Worm (Caenorhabditis elegans) whole organism, midembryonic: ENCODE data around the gene W02C12.2.

Experiments
- T22C8.4 ChIP-seq: fragments of 200-800 bp; sonication (Bioruptor generic); IDR thresholded peaks from 2 replicates; pipeline ENCODE4 v1.3.6; 2022; ENCODE audit warnings: missing genetic modification characterization, missing compliant biosample characterization
- cog-1 ChIP-seq: sonication (generic microtip); optimal IDR thresholded peaks from 2 replicates; lab custom pipeline; 2016; ENCODE audit warnings: missing genetic modification characterization, missing compliant biosample characterization
- flt-1 ChIP-seq: fragments of 200-800 bp; sonication (Bioruptor generic); IDR thresholded peaks from 2 replicates; pipeline ENCODE4 v1.3.6; 2022; ENCODE audit warnings: missing genetic modification characterization, missing compliant biosample characterization
- klf-2 ChIP-seq: fragments of 200-800 bp; sonication (Bioruptor generic); conservative IDR thresholded peaks from 2 replicates; pipeline ENCODE4 v1.3.6; 2022; ENCODE audit warnings: missing genetic modification reagents, missing genetic modification characterization, missing compliant biosample characterization
- med-1 ChIP-seq: sonication (generic microtip); optimal IDR thresholded peaks from 2 replicates; lab custom pipeline; 2017; ENCODE audit warnings: missing genetic modification characterization, mild to moderate bottlenecking, missing compliant biosample characterization, antibody characterized with exemption, missing genetic modification reagents; ENCODE audit not compliant: insufficient read depth
- ref-1 ChIP-seq: fragments of 200-800 bp; sonication (Bioruptor generic); conservative IDR thresholded peaks from 2 replicates; pipeline ENCODE4 v1.3.6; 2022; ENCODE audit warnings: missing genetic modification reagents, missing genetic modification characterization, missing compliant biosample characterization
- tab-1 ChIP-seq: fragments of 200-800 bp; sonication (Bioruptor generic); IDR thresholded peaks from 2 replicates; pipeline ENCODE4 v1.3.6; 2022; ENCODE audit warnings: missing genetic modification characterization, missing compliant biosample characterization
- ztf-23 ChIP-seq: fragments of 200-800 bp; sonication (Bioruptor generic); IDR thresholded peaks from 2 replicates; pipeline ENCODE4 v1.3.6; 2022; ENCODE audit warnings: missing genetic modification reagents, missing genetic modification characterization, missing compliant biosample characterization
- ztf-29 ChIP-seq: fragments of 200-800 bp; sonication (Bioruptor generic); IDR thresholded peaks from 2 replicates; pipeline ENCODE4 v1.3.6; 2022; ENCODE audit warnings: missing genetic modification reagents, missing genetic modification characterization, missing compliant biosample characterization

W02C12.2 gene

ce11 chrIV:4004221-4004620, 3.6 kb downstream of the W02C12.2 start:
- TF ChIP-seq ztf-23 (GFP tag; lab: Robert Waterston, UW) (no peak), tab-1 (GFP tag; lab: Robert Waterston, UW) (no peak), flt-1 (GFP tag; lab: Robert Waterston, UW) (no peak), ref-1 (GFP tag; lab: Robert Waterston, UW) (no peak), ztf-29 (GFP tag; lab: Robert Waterston, UW) (no peak), med-1 (GFP tag; lab: Kevin White, UChicago) (no peak), klf-2 (no peak), cog-1 (tag; lab: Kevin White, UChicago) (no peak), T22C8.4 (GFP tag; lab: Robert Waterston, UW) (no peak)

DNA sequence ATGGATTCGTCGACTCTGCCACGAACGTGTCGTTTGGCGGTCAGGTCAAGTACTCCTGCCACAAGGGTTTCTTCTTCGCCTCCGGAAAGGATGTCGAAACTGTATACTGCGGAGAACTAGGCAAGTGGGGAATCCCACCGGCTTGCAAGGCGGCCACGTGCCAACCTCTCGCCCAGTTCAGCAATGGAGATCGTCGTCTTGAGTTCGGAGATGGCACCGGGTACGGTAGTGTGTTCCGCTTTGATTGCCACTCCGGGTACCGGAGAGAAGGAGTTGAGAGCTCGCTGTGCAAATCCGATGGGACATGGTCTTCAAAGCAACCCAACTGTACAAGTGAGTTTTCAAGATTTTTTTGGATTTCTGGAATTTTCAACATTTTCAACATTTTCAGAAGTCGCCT, 8.1 kb downstream of the W02C12.2 start:
- TF ChIP-seq ref-1 (GFP tag; lab: Robert Waterston, UW) (no peak), ztf-29 (GFP tag; lab: Robert Waterston, UW) (no peak), T22C8.4 (GFP tag; lab: Robert Waterston, UW) (no peak), klf-2 (no peak), med-1 (GFP tag; lab: Kevin White, UChicago) (no peak), cog-1 (tag; lab: Kevin White, UChicago) (no peak), tab-1 (GFP tag; lab: Robert Waterston, UW) (no peak)

ce11 chrIV:3998517-3998916, 9.3 kb downstream of the W02C12.2 start, which contains the start of gene F47C12.8:
Gene F47C12.8 (minus strand): TSS chrIV:3998617.
- no peak for TF ChIP-seq ref-1 (GFP tag; lab: Robert Waterston, UW)
- TF ChIP-seq klf-2, result no peak
- TF ChIP-seq ztf-23 (GFP tag; lab: Robert Waterston, UW), result no peak
- no peak for TF ChIP-seq med-1 (GFP tag; lab: Kevin White, UChicago)
- TF ChIP-seq cog-1 (tag; lab: Kevin White, UChicago), result no peak
- TF ChIP-seq flt-1 (GFP tag; lab: Robert Waterston, UW), result no peak
- TF ChIP-seq ztf-29 (GFP tag; lab: Robert Waterston, UW), result no peak
- TF ChIP-seq T22C8.4 (GFP tag; lab: Robert Waterston, UW), result no peak
- no peak for TF ChIP-seq tab-1 (GFP tag; lab: Robert Waterston, UW)

ce11 chrIV:3995384-3995783, 12.4 kb downstream of the W02C12.2 start, which contains the start of gene F47C12.7:
Gene F47C12.7 (minus strand): TSS chrIV:3995484.
- TF ChIP-seq flt-1 (GFP tag; lab: Robert Waterston, UW) (no peak), ztf-29 (GFP tag; lab: Robert Waterston, UW) (no peak), tab-1 (GFP tag; lab: Robert Waterston, UW) (no peak), T22C8.4 (GFP tag; lab: Robert Waterston, UW) (no peak), klf-2 (no peak), med-1 (GFP tag; lab: Kevin White, UChicago) (no peak), ztf-23 (GFP tag; lab: Robert Waterston, UW) (no peak), cog-1 (tag; lab: Kevin White, UChicago) (no peak), ref-1 (GFP tag; lab: Robert Waterston, UW) (no peak)

DNA sequence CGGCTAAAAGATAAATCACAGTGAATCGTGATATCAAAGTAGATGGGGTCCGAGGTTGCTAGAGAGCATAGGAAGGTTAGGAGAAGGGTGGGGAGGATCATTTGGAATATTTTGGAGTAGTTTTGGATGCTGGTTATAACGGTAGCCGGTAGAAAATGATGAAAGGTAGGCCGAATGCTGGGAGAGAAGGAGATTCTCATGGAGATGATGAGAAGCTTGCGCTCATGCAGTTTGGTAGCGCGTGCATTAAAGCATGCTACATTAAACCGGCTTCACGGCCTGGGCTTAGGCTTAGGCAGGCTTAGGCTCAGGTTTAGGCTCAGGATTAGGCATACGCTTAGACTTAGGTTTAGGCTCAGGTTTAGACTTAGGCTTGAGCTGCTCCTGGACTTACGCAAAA, 13.5 kb downstream of the W02C12.2 start, which contains the start of gene F47C12.13:
Gene F47C12.13, minus strand, starts transcription at position 101 of the 400 bp plus-strand sequence.
- TF ChIP-seq med-1 (GFP tag; lab: Kevin White, UChicago) (no peak), ref-1 (GFP tag; lab: Robert Waterston, UW) (no peak), T22C8.4 (GFP tag; lab: Robert Waterston, UW) (no peak), klf-2 (no peak), tab-1 (GFP tag; lab: Robert Waterston, UW) (no peak), ztf-29 (GFP tag; lab: Robert Waterston, UW) (no peak), ztf-23 (GFP tag; lab: Robert Waterston, UW) (no peak), cog-1 (tag; lab: Kevin White, UChicago) (no peak), flt-1 (GFP tag; lab: Robert Waterston, UW) (no peak)

ce11 chrIV:3993292-3993691, 14.5 kb downstream of the W02C12.2 start, which contains the start of gene F47C12.6:
Gene F47C12.6 (minus strand): TSS chrIV:3993392.
- no peak for TF ChIP-seq ref-1 (GFP tag; lab: Robert Waterston, UW)
- no peak for TF ChIP-seq ztf-23 (GFP tag; lab: Robert Waterston, UW)
- TF ChIP-seq med-1 (GFP tag; lab: Kevin White, UChicago), result no peak
- no peak for TF ChIP-seq ztf-29 (GFP tag; lab: Robert Waterston, UW)
- TF ChIP-seq T22C8.4 (GFP tag; lab: Robert Waterston, UW), result no peak
- no peak for TF ChIP-seq flt-1 (GFP tag; lab: Robert Waterston, UW)
- no peak for TF ChIP-seq tab-1 (GFP tag; lab: Robert Waterston, UW)
- no peak for TF ChIP-seq cog-1 (tag; lab: Kevin White, UChicago)
- no peak for TF ChIP-seq klf-2

DNA sequence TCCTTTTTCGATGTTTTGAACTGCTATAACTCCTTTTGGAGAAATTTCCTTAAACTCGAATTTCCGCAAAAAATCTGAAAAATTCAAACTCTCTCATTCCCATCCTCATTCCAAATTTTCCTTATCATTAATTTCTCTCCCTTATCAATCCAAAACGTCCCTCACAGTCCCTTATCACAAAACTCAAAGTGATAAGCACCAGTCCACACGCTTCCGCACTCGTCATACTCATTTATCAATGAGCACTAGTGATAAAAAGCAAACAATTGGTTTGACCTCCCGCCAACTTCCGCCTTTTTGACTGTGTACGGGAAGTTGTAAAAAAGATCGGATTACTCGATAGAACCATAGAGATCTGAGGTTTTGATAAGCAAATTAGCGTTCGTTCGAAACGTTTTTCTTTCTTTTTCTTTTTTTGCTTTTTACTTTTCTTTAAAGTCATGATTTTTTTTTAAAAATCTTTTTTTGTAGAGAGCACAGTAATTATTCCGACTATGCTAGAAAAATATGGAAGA, 19.1 kb downstream of the W02C12.2 start, which contains the start of gene clec-78:
Gene clec-78, plus strand, starts transcription at position 465 of the 515 bp plus-strand sequence.
- TF ChIP-seq med-1 (GFP tag; lab: Kevin White, UChicago), result no peak
- no peak for TF ChIP-seq ref-1 (GFP tag; lab: Robert Waterston, UW)
- TF ChIP-seq cog-1 (tag; lab: Kevin White, UChicago), result no peak
- no peak for TF ChIP-seq T22C8.4 (GFP tag; lab: Robert Waterston, UW)
- TF ChIP-seq ztf-23 (GFP tag; lab: Robert Waterston, UW), result no peak
- no peak for TF ChIP-seq flt-1 (GFP tag; lab: Robert Waterston, UW)
- no peak for TF ChIP-seq tab-1 (GFP tag; lab: Robert Waterston, UW)
- no peak for TF ChIP-seq klf-2

DNA sequence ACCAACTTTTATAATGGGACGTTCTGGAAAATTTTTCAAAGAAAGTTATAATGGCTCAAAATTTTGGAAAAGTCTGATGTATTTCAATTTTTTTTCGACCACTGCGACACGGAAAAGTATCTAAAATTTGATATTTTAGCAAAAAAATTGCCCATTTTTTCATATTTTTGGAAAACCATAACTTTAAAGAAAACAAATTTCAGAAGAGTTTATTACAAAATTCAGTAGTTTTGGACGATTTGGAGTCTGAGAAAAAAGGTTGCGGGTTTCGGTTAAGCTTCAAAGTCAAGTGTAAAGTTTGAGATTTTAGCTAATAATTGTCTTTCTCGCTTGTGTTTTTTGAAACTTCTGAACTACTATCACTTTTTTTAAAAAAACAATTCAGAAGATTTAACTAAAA, 19.6 kb downstream of the W02C12.2 start:
- TF ChIP-seq ztf-23 (GFP tag; lab: Robert Waterston, UW), result no peak
- TF ChIP-seq tab-1 (GFP tag; lab: Robert Waterston, UW), result no peak
- no peak for TF ChIP-seq flt-1 (GFP tag; lab: Robert Waterston, UW)
- no peak for TF ChIP-seq med-1 (GFP tag; lab: Kevin White, UChicago)
- TF ChIP-seq ref-1 (GFP tag; lab: Robert Waterston, UW), result no peak
- no peak for TF ChIP-seq klf-2
- no peak for TF ChIP-seq cog-1 (tag; lab: Kevin White, UChicago)
- TF ChIP-seq T22C8.4 (GFP tag; lab: Robert Waterston, UW), result no peak
- TF ChIP-seq ztf-29 (GFP tag; lab: Robert Waterston, UW), result no peak
